Fruit fly (Drosophila melanogaster) whole organism, embryonic: ENCODE measurements around the gene CG14647.

Source experiments
- Bgb ChIP-seq: fragments of 200-800 bp; sonication (Bioruptor generic); IDR thresholded peaks from 2 replicates; pipeline ENCODE4 v1.3.6; 2022; ENCODE audit warnings: missing biosample characterization, missing genetic modification characterization; ENCODE audit not compliant: partially characterized antibody
- C15 ChIP-seq: fragments of 200-800 bp; sonication (Bioruptor generic); IDR thresholded peaks from 3 replicates; pipeline ENCODE4 v1.3.6; 2022; ENCODE audit warnings: missing biosample characterization, missing genetic modification characterization
- CG10654 ChIP-seq: fragments of 200-800 bp; sonication (Bioruptor generic); optimal IDR thresholded peaks from 2 replicates; lab custom pipeline; 2016; ENCODE audit warnings: missing biosample characterization, missing genetic modification characterization
- CG12744 ChIP-seq: fragments of 200-800 bp; sonication (Bioruptor generic); optimal IDR thresholded peaks from 2 replicates; lab custom pipeline; 2016; ENCODE audit warnings: missing biosample characterization, missing genetic modification characterization
- CG14014 ChIP-seq: fragments of 200-800 bp; sonication (Bioruptor generic); IDR thresholded peaks from 2 replicates; pipeline ENCODE4 v1.3.6; 2022; ENCODE audit warnings: missing biosample characterization, missing genetic modification characterization
- CG14441 ChIP-seq: fragments of 200-800 bp; sonication (Bioruptor generic); IDR thresholded peaks from 2 replicates; pipeline ENCODE4 v1.3.6; 2022; ENCODE audit warnings: missing biosample characterization, missing genetic modification characterization
- CG14710 ChIP-seq: fragments of 200-800 bp; sonication (Bioruptor generic); optimal IDR thresholded peaks from 3 replicates; lab custom pipeline; 2019; ENCODE audit warnings: missing biosample characterization, mild to moderate bottlenecking, missing genetic modification characterization, moderate library complexity
- CG16779 ChIP-seq: fragments of 200-800 bp; sonication (Bioruptor generic); IDR thresholded peaks from 2 replicates; pipeline ENCODE4 v1.3.6; 2022; ENCODE audit warnings: missing biosample characterization, missing genetic modification characterization
- CG31365 ChIP-seq: fragments of 200-800 bp; sonication (Bioruptor generic); optimal IDR thresholded peaks from 2 replicates; lab custom pipeline; 2018; ENCODE audit warnings: missing biosample characterization, mild to moderate bottlenecking, missing genetic modification characterization
- CG3163 ChIP-seq: fragments of 200-800 bp; sonication (Bioruptor generic); optimal IDR thresholded peaks from 3 replicates; lab custom pipeline; 2016; ENCODE audit warnings: missing biosample characterization, missing genetic modification characterization
- CG33213 ChIP-seq: fragments of 200-800 bp; sonication (Bioruptor generic); optimal IDR thresholded peaks from 3 replicates; lab custom pipeline; 2016; ENCODE audit warnings: missing biosample characterization, missing genetic modification characterization
- CG3407 ChIP-seq: fragments of 200-800 bp; sonication (Bioruptor generic); optimal IDR thresholded peaks from 2 replicates; lab custom pipeline; 2018; ENCODE audit warnings: missing biosample characterization, mild to moderate bottlenecking, missing genetic modification characterization
- CG34376 ChIP-seq: fragments of 200-800 bp; sonication (Bioruptor generic); optimal IDR thresholded peaks from 2 replicates; lab custom pipeline; 2018; ENCODE audit warnings: missing biosample characterization, mild to moderate bottlenecking, missing genetic modification characterization
- CG4360 ChIP-seq: fragments of 200-800 bp; sonication (Bioruptor generic); IDR thresholded peaks from 2 replicates; pipeline ENCODE4 v1.3.6; 2022; ENCODE audit warnings: missing biosample characterization, missing genetic modification characterization
- CG4617 ChIP-seq: fragments of 200-800 bp; sonication (Bioruptor generic); optimal IDR thresholded peaks from 3 replicates; lab custom pipeline; 2016; ENCODE audit warnings: missing biosample characterization, missing genetic modification characterization, borderline replicate concordance
- CG5245 ChIP-seq: fragments of 200-800 bp; sonication (Bioruptor generic); optimal IDR thresholded peaks from 3 replicates; lab custom pipeline; 2016; ENCODE audit warnings: missing biosample characterization, missing genetic modification characterization
- CG6654 ChIP-seq: fragments of 200-800 bp; sonication (Bioruptor generic); optimal IDR thresholded peaks from 2 replicates; lab custom pipeline; 2017; ENCODE audit warnings: missing biosample characterization, mild to moderate bottlenecking, missing genetic modification characterization
- CG8089 ChIP-seq: fragments of 200-800 bp; sonication (Bioruptor generic); optimal IDR thresholded peaks from 3 replicates; lab custom pipeline; 2016; ENCODE audit warnings: missing biosample characterization, missing genetic modification characterization
- CG8281 ChIP-seq: fragments of 200-800 bp; sonication (Bioruptor generic); optimal IDR thresholded peaks from 2 replicates; lab custom pipeline; 2018; ENCODE audit warnings: missing biosample characterization, mild to moderate bottlenecking, missing genetic modification characterization, moderate library complexity
- CG9609 ChIP-seq: fragments of 200-800 bp; sonication (Bioruptor generic); optimal IDR thresholded peaks from 3 replicates; lab custom pipeline; 2016; ENCODE audit warnings: missing biosample characterization, missing genetic modification characterization
- Eip74EF ChIP-seq, 2 experiments: fragments of 200-800 bp in 1 of 2; fragments of >200 bp in 1 of 2; sonication (Bioruptor generic) in 1 of 2; optimal IDR thresholded peaks; 2 replicates each; lab custom pipeline; 2017 to 2019; ENCODE audit warnings: missing biosample characterization in 2 of 2, missing genetic modification characterization in 2 of 2, mild to moderate bottlenecking in 1 of 2, moderate library complexity in 1 of 2
- Hr3 ChIP-seq: fragments of 200-800 bp; sonication (Bioruptor generic); optimal IDR thresholded peaks from 3 replicates; lab custom pipeline; 2016; ENCODE audit warnings: missing biosample characterization, missing genetic modification characterization
- Hr51 ChIP-seq, 2 experiments: fragments of 200-800 bp; sonication (Bioruptor generic); optimal IDR thresholded peaks; 2 replicates in 1 of 2; 3 replicates in 1 of 2; lab custom pipeline; 2016 to 2018; ENCODE audit warnings: missing biosample characterization in 2 of 2, missing genetic modification characterization in 2 of 2, mild to moderate bottlenecking in 1 of 2, moderate library complexity in 1 of 2
- Hr78 ChIP-seq, 2 experiments: fragments of 200-800 bp in 1 of 2; fragments of >200 bp in 1 of 2; sonication (Bioruptor generic) in 1 of 2; optimal IDR thresholded peaks; 2 replicates each; lab custom pipeline; 2017 to 2019; ENCODE audit warnings: missing biosample characterization in 2 of 2, missing genetic modification characterization in 2 of 2, mild to moderate bottlenecking in 1 of 2, moderate library complexity in 1 of 2
- Lpt ChIP-seq: fragments of >200 bp; optimal IDR thresholded peaks from 2 replicates; lab custom pipeline; 2018; ENCODE audit warnings: missing biosample characterization, missing genetic modification characterization
- Opbp ChIP-seq: fragments of 200-800 bp; sonication (Bioruptor generic); IDR thresholded peaks from 3 replicates; pipeline ENCODE4 v1.3.6; 2022; ENCODE audit warnings: missing biosample characterization, missing genetic modification characterization; ENCODE audit not compliant: partially characterized antibody
- Pdp1 ChIP-seq, 2 experiments: fragments of 200-800 bp; sonication (Bioruptor generic); optimal IDR thresholded peaks; 3 replicates each; lab custom pipeline; 2016; ENCODE audit warnings: missing biosample characterization in 2 of 2, missing genetic modification characterization in 2 of 2, mild to moderate bottlenecking in 1 of 2, moderate library complexity in 1 of 2
- Scr ChIP-seq: fragments of 200-800 bp; sonication (Bioruptor generic); IDR thresholded peaks from 2 replicates; pipeline ENCODE4 v1.3.6; 2022; ENCODE audit warnings: missing biosample characterization, missing genetic modification characterization; ENCODE audit not compliant: partially characterized antibody
- Tbp ChIP-seq: fragments of >200 bp; optimal IDR thresholded peaks from 2 replicates; lab custom pipeline; 2018; ENCODE audit warnings: missing biosample characterization, missing genetic modification characterization
- Trl ChIP-seq, 3 experiments: fragments of >200 bp in 2 of 3; fragments of 200-800 bp in 1 of 3; sonication (Bioruptor generic) in 1 of 3; optimal IDR thresholded peaks; 2 replicates in 1 of 3; 3 replicates in 2 of 3; lab custom pipeline; 2016 to 2017; ENCODE audit warnings: missing biosample characterization in 1 of 3, missing genetic modification characterization in 1 of 3
- Usf ChIP-seq: fragments of 200-800 bp; sonication (Bioruptor generic); optimal IDR thresholded peaks from 2 replicates; lab custom pipeline; 2017; ENCODE audit warnings: missing genotype, missing biosample characterization, missing genetic modification characterization
- Xrp1 ChIP-seq: fragments of 200-800 bp; sonication (Bioruptor generic); IDR thresholded peaks from 2 replicates; pipeline ENCODE4 v1.3.6; 2022; ENCODE audit warnings: missing biosample characterization, missing genetic modification characterization
- abd-A ChIP-seq: fragments of 200-800 bp; sonication (Bioruptor generic); optimal IDR thresholded peaks from 3 replicates; lab custom pipeline; 2019; ENCODE audit warnings: missing biosample characterization, mild to moderate bottlenecking, missing genetic modification characterization, moderate library complexity
- amos ChIP-seq: fragments of 200-800 bp; sonication (Bioruptor generic); IDR thresholded peaks from 2 replicates; pipeline ENCODE4 v1.3.6; 2022; ENCODE audit warnings: missing biosample characterization, missing genetic modification characterization; ENCODE audit not compliant: partially characterized antibody
- az2 ChIP-seq: fragments of 200-800 bp; sonication (Bioruptor generic); optimal IDR thresholded peaks from 3 replicates; lab custom pipeline; 2016; ENCODE audit warnings: missing biosample characterization, missing genetic modification characterization
- chinmo ChIP-seq: fragments of 200-800 bp; sonication (Bioruptor generic); IDR thresholded peaks from 4 replicates; pipeline ENCODE4 v1.3.6; 2022; ENCODE audit warnings: missing biosample characterization, missing genetic modification characterization; ENCODE audit not compliant: partially characterized antibody
- chm ChIP-seq: fragments of 200-800 bp; sonication (Bioruptor generic); IDR thresholded peaks from 2 replicates; pipeline ENCODE4 v1.3.6; 2022; ENCODE audit warnings: missing biosample characterization, missing genetic modification characterization
- dpn ChIP-seq, 2 experiments: fragments of 200-800 bp; sonication (Bioruptor generic); optimal IDR thresholded peaks; 3 replicates each; lab custom pipeline; 2016; ENCODE audit warnings: missing biosample characterization in 2 of 2, missing genetic modification characterization in 2 of 2
- grn ChIP-seq: fragments of 200-800 bp; sonication (Bioruptor generic); optimal IDR thresholded peaks from 3 replicates; lab custom pipeline; 2017; ENCODE audit warnings: missing biosample characterization, missing genetic modification characterization
- hb ChIP-seq: fragments of 200-800 bp; sonication (Bioruptor generic); IDR thresholded peaks from 3 replicates; pipeline ENCODE4 v1.3.6; 2022; ENCODE audit warnings: missing biosample characterization, missing genetic modification characterization; ENCODE audit not compliant: partially characterized antibody
- hkb ChIP-seq, 2 experiments: fragments of 200-800 bp in 1 of 2; fragments of >200 bp in 1 of 2; sonication (Bioruptor generic) in 1 of 2; IDR thresholded peaks in 1 of 2; optimal IDR thresholded peaks in 1 of 2; 2 replicates each; pipeline versions ENCODE4 v1.3.6 to Lab custom; 2017 to 2022; ENCODE audit warnings: missing biosample characterization in 1 of 2, missing genetic modification characterization in 1 of 2
- mam ChIP-seq: fragments of 200-800 bp; sonication (Bioruptor generic); optimal IDR thresholded peaks from 3 replicates; lab custom pipeline; 2016; ENCODE audit warnings: missing biosample characterization, missing genetic modification characterization
- nom ChIP-seq: fragments of 200-800 bp; sonication (Bioruptor generic); optimal IDR thresholded peaks from 2 replicates; lab custom pipeline; 2017; ENCODE audit warnings: missing biosample characterization, missing genetic modification characterization, mild to moderate bottlenecking, moderate library complexity, missing genetic modification reagents
- onecut ChIP-seq: fragments of 200-800 bp; sonication (Bioruptor generic); IDR thresholded peaks from 2 replicates; pipeline ENCODE4 v1.3.6; 2022; ENCODE audit warnings: missing biosample characterization, missing genetic modification characterization
- rib ChIP-seq: fragments of 200-800 bp; sonication (Bioruptor generic); IDR thresholded peaks from 2 replicates; pipeline ENCODE4 v1.3.6; 2022; ENCODE audit warnings: missing biosample characterization, missing genetic modification characterization
- salm ChIP-seq: fragments of 200-800 bp; sonication (Bioruptor generic); optimal IDR thresholded peaks from 2 replicates; lab custom pipeline; 2018; ENCODE audit warnings: missing biosample characterization, mild to moderate bottlenecking, missing genetic modification characterization
- scrt ChIP-seq: fragments of 200-800 bp; sonication (Bioruptor generic); optimal IDR thresholded peaks from 2 replicates; lab custom pipeline; 2018; ENCODE audit warnings: missing biosample characterization, mild to moderate bottlenecking, missing genetic modification characterization, moderate library complexity
- zfh2 ChIP-seq: fragments of 200-800 bp; sonication (Bioruptor generic); optimal IDR thresholded peaks from 2 replicates; lab custom pipeline; 2016; ENCODE audit warnings: missing biosample characterization, missing genetic modification characterization

CG14647 gene

DNA sequence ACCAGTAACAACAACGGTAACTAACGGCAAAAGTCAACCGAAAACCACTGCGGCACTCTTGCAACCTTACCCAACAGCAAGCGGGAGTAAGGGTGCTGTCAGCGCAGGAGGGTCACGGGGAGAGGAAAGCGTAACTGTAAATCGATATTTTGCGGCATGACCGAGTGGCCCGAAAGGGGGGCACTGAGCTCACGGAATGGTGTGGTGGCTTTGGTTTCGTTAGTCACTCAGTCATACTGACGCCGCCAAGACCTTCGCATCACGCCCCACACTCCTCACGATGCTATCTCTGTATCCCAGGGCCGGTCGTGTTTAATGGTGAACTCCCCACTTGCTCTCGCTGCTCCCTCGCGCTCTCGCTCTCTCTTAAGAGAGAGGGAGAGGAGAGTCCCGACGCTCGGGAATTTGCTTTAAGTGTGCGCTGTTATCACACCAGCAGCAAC is 39.6 kb upstream of the CG14647 start:
- TF ChIP-seq hb (GFP tag; lab: Robert Waterston, UW) (no peak), CG34376 (GFP tag; lab: Kevin White, UChicago) (peak; percentile 6), Hr51 (GFP tag; optimal IDR thresholded peaks at IDR 0.05; lab: Kevin White, UChicago) (peak in 1 of 2 experiments; percentile 54), CG31365 (tag; lab: Kevin White, UChicago) (no peak), grn (GFP tag; lab: Kevin White, UChicago) (peak; percentile 51), amos (GFP tag; lab: Robert Waterston, UW) (0 out of 2 replicates have a peak, but pooled peaks have one; percentile 19), CG3407 (GFP tag; lab: Kevin White, UChicago) (no peak), Hr3 (GFP tag; lab: Kevin White, UChicago) (no peak), nom (GFP tag; lab: Kevin White, UChicago) (no peak), Hr78 (GFP tag; optimal IDR thresholded peaks at IDR 0.05; lab: Kevin White, UChicago) (no peak), zfh2 (GFP tag; lab: Kevin White, UChicago) (no peak), mam (GFP tag; lab: Kevin White, UChicago) (no peak), rib (GFP tag; lab: Robert Waterston, UW) (peak; percentile 38; the same call in 1 of the 2 replicates), CG33213 (no peak), Pdp1 (GFP tag; optimal IDR thresholded peaks at IDR 0.05; lab: Kevin White, UChicago) (peak in 1 of 2 experiments; percentile 0), chinmo (GFP tag; lab: Robert Waterston, UW) (peak; percentile 75; the same call in 1 of the 4 replicates), CG10654 (GFP tag; lab: Kevin White, UChicago) (no peak), CG16779 (0 out of 2 replicates have a peak, but pooled peaks have one; percentile 11), az2 (GFP tag; lab: Kevin White, UChicago) (no peak), Trl (optimal IDR thresholded peaks at IDR 0.05; lab: Kevin White, UChicago) (peak; percentile 71 to 77), Trl (GFP tag; optimal IDR thresholded peaks at IDR 0.05; lab: Kevin White, UChicago) (no peak), CG4360 (GFP tag; lab: Robert Waterston, UW) (peak; percentile 52; the same call in 1 of the 2 replicates), hkb (optimal IDR thresholded peaks at IDR 0.05; lab: Kevin White, UChicago) (no peak), hkb (GFP tag; IDR thresholded peaks at IDR 0.05; lab: Robert Waterston, UW) (peak; percentile 65), Usf (no peak), Scr (0 out of 2 replicates have a peak, but pooled peaks have one; percentile 25), Eip74EF (GFP tag; optimal IDR thresholded peaks at IDR 0.05; lab: Kevin White, UChicago) (no peak), scrt (GFP tag; lab: Kevin White, UChicago) (no peak), CG6654 (no peak), Opbp (GFP tag; lab: Robert Waterston, UW) (peak; percentile 48; the same call in 1 of the 3 replicates), CG8089 (GFP tag; lab: Kevin White, UChicago) (no peak), abd-A (peak; percentile 98), Bgb (GFP tag; lab: Robert Waterston, UW) (peak; percentile 29; the same call in 1 of the 2 replicates), CG5245 (GFP tag; lab: Kevin White, UChicago) (no peak), CG9609 (GFP tag; lab: Kevin White, UChicago) (no peak), C15 (GFP tag; lab: Robert Waterston, UW) (no peak), CG4617 (GFP tag; lab: Kevin White, UChicago) (no peak), Lpt (no peak), CG14710 (tag; lab: Kevin White, UChicago) (no peak), CG8281 (tag; lab: Kevin White, UChicago) (no peak), CG14441 (GFP tag; lab: Robert Waterston, UW) (no peak), Xrp1 (no peak), dpn (GFP tag; optimal IDR thresholded peaks at IDR 0.05; lab: Kevin White, UChicago) (no peak), CG12744 (GFP tag; lab: Kevin White, UChicago) (no peak), onecut (peak; percentile 100), Tbp (GFP tag; lab: Kevin White, UChicago) (no peak), chm (GFP tag; lab: Robert Waterston, UW) (no peak), CG14014 (GFP tag; lab: Robert Waterston, UW) (no peak), CG3163 (GFP tag; lab: Kevin White, UChicago) (no peak), salm (tag; lab: Kevin White, UChicago) (no peak)
